Fruit fly (Drosophila melanogaster) whole organism, adult: Measurements from ENCODE around the gene Myb.
A peak's percentile ranks its signal among the peaks of the same experiment; 100 is the strongest.

ENCODE experiments used
- CG11617 ChIP-seq: fragments of 200-800 bp; sonication (Bioruptor generic); optimal IDR thresholded peaks from 2 replicates; lab custom pipeline; 2017; ENCODE audit warnings: mild to moderate bottlenecking, missing biosample characterization, missing genetic modification reagents, missing genetic modification characterization
- CG12768 ChIP-seq: fragments of 200-800 bp; sonication (Bioruptor generic); optimal IDR thresholded peaks from 2 replicates; lab custom pipeline; 2017; ENCODE audit warnings: missing biosample characterization, missing genetic modification characterization, mild to moderate bottlenecking, moderate library complexity, missing genetic modification reagents
- CG14711 ChIP-seq: fragments of 200-800 bp; sonication (Bioruptor generic); optimal IDR thresholded peaks from 2 replicates; lab custom pipeline; 2018; ENCODE audit warnings: missing biosample characterization, mild to moderate bottlenecking, missing genetic modification characterization, moderate library complexity
- CG1620 ChIP-seq: fragments of 200-800 bp; sonication (Bioruptor generic); optimal IDR thresholded peaks from 2 replicates; lab custom pipeline; 2016; ENCODE audit warnings: missing biosample characterization, missing genetic modification characterization
- CG33017 ChIP-seq: fragments of 200-800 bp; sonication (Bioruptor generic); optimal IDR thresholded peaks from 2 replicates; lab custom pipeline; 2018; ENCODE audit warnings: missing biosample characterization, mild to moderate bottlenecking, missing genetic modification characterization, moderate library complexity
- CG5204 ChIP-seq: fragments of 200-800 bp; sonication (Bioruptor generic); optimal IDR thresholded peaks from 2 replicates; lab custom pipeline; 2016; ENCODE audit warnings: missing biosample characterization, missing genetic modification characterization
- CG7045 ChIP-seq: fragments of 200-800 bp; sonication (Bioruptor generic); optimal IDR thresholded peaks from 2 replicates; lab custom pipeline; 2017; ENCODE audit warnings: missing biosample characterization, mild to moderate bottlenecking, missing genetic modification characterization
- CG7101 ChIP-seq: fragments of 200-800 bp; sonication (Bioruptor generic); optimal IDR thresholded peaks from 2 replicates; lab custom pipeline; 2018; ENCODE audit warnings: missing biosample characterization, mild to moderate bottlenecking, missing genetic modification characterization, moderate library complexity
- Clk ChIP-seq: fragments of 200-800 bp; sonication (Bioruptor generic); optimal IDR thresholded peaks from 2 replicates; lab custom pipeline; 2017; ENCODE audit warnings: missing biosample characterization, missing genetic modification characterization
- Crg-1 ChIP-seq: fragments of 200-800 bp; sonication (Bioruptor generic); optimal IDR thresholded peaks from 2 replicates; lab custom pipeline; 2016; ENCODE audit warnings: missing biosample characterization, missing genetic modification characterization
- Hr96 ChIP-seq: fragments of 200-800 bp; sonication (Bioruptor generic); optimal IDR thresholded peaks from 2 replicates; lab custom pipeline; 2016; ENCODE audit warnings: missing biosample characterization, missing genetic modification characterization
- Mnt ChIP-seq: fragments of 200-800 bp; sonication (Bioruptor generic); optimal IDR thresholded peaks from 2 replicates; lab custom pipeline; 2016; ENCODE audit warnings: missing biosample characterization, mild to moderate bottlenecking, missing genetic modification characterization
- bab1 ChIP-seq: fragments of 200-800 bp; sonication (Bioruptor generic); optimal IDR thresholded peaks from 3 replicates; lab custom pipeline; 2019; ENCODE audit warnings: missing biosample characterization, mild to moderate bottlenecking, missing genetic modification characterization, moderate library complexity
- cic ChIP-seq: fragments of 200-800 bp; sonication (Bioruptor generic); optimal IDR thresholded peaks from 2 replicates; lab custom pipeline; 2017; ENCODE audit warnings: missing biosample characterization, mild to moderate bottlenecking, missing genetic modification characterization, moderate library complexity
- cnc ChIP-seq, 2 experiments: fragments of >200 bp; optimal IDR thresholded peaks; 2 replicates each; lab custom pipeline; 2017
- kay ChIP-seq: fragments of 200-800 bp; sonication (Bioruptor generic); peaks from one replicate; lab custom pipeline; 2016; ENCODE audit warnings: missing biosample characterization, missing genetic modification characterization, borderline replicate concordance
- ovo ChIP-seq: fragments of 200-800 bp; sonication (Bioruptor generic); optimal IDR thresholded peaks from 2 replicates; lab custom pipeline; 2016; ENCODE audit warnings: missing biosample characterization, missing genetic modification characterization
- pad ChIP-seq: fragments of 200-800 bp; sonication (Bioruptor generic); optimal IDR thresholded peaks from 3 replicates; lab custom pipeline; 2017; ENCODE audit warnings: missing biosample characterization, missing genetic modification characterization, mild to moderate bottlenecking, moderate library complexity, missing genetic modification reagents
- tj ChIP-seq: fragments of 200-800 bp; sonication (Bioruptor generic); optimal IDR thresholded peaks from 3 replicates; lab custom pipeline; 2017; ENCODE audit warnings: missing biosample characterization, mild to moderate bottlenecking, missing genetic modification characterization, moderate library complexity
- toe ChIP-seq: fragments of 200-800 bp; sonication (Bioruptor generic); optimal IDR thresholded peaks from 2 replicates; lab custom pipeline; 2016; ENCODE audit warnings: missing biosample characterization, missing genetic modification characterization

Myb gene

dm6 chrX:15811666-15812614 lies 45.7 kb downstream of the Myb start:
- TF ChIP-seq ovo (GFP tag; lab: Kevin White, UChicago) (no peak), pad (GFP tag; lab: Kevin White, UChicago) (peak; percentile 1), toe (GFP tag; lab: Kevin White, UChicago) (no peak), CG1620 (GFP tag; lab: Kevin White, UChicago) (no peak), CG14711 (tag; lab: Kevin White, UChicago) (peak; percentile 65), CG7045 (GFP tag; lab: Kevin White, UChicago) (no peak), kay (peak; percentile 80), Hr96 (GFP tag; lab: Kevin White, UChicago) (no peak), CG5204 (no peak), cnc (optimal IDR thresholded peaks at IDR 0.05; lab: Kevin White, UChicago) (no peak), Clk (GFP tag; lab: Kevin White, UChicago) (no peak), tj (GFP tag; lab: Kevin White, UChicago) (peak; percentile 82), CG7101 (tag; lab: Kevin White, UChicago) (peak; percentile 27), Mnt (GFP tag; lab: Kevin White, UChicago) (peak; percentile 20), CG33017 (tag; lab: Kevin White, UChicago) (no peak), Crg-1 (no peak), CG12768 (GFP tag; lab: Kevin White, UChicago) (peak; percentile 3), bab1 (peak; percentile 78), cic (GFP tag; lab: Kevin White, UChicago) (peak; percentile 61), CG11617 (peak; percentile 44)

dm6 chrX:15809255-15809654 lies 48.4 kb downstream of the Myb start, which contains the start of gene CG8509:
CG8509 (plus strand) TSS chrX:15809555.
- TF ChIP-seq ovo (GFP tag; lab: Kevin White, UChicago) (no peak), CG14711 (tag; lab: Kevin White, UChicago) (no peak), toe (GFP tag; lab: Kevin White, UChicago) (no peak), kay (no peak)

- TF ChIP-seq CG12768 (GFP tag; lab: Kevin White, UChicago) (no peak), cic (GFP tag; lab: Kevin White, UChicago) (no peak), bab1 (no peak), CG7045 (GFP tag; lab: Kevin White, UChicago) (no peak), cnc (optimal IDR thresholded peaks at IDR 0.05; lab: Kevin White, UChicago) (no peak), Clk (GFP tag; lab: Kevin White, UChicago) (no peak), CG33017 (tag; lab: Kevin White, UChicago) (no peak), tj (GFP tag; lab: Kevin White, UChicago) (no peak), CG11617 (no peak), CG14711 (tag; lab: Kevin White, UChicago) (no peak), pad (GFP tag; lab: Kevin White, UChicago) (no peak), ovo (GFP tag; lab: Kevin White, UChicago) (no peak), kay (no peak), CG1620 (GFP tag; lab: Kevin White, UChicago) (no peak), toe (GFP tag; lab: Kevin White, UChicago) (no peak), CG7101 (tag; lab: Kevin White, UChicago) (no peak)
Measured at dm6 chrX:15807915-15808314, 49.7 kb downstream of the Myb start.

- TF ChIP-seq CG11617: no peak
- no peak for TF ChIP-seq CG1620 (GFP tag; lab: Kevin White, UChicago)
- peak; percentile 42 for TF ChIP-seq pad (GFP tag; lab: Kevin White, UChicago)
- TF ChIP-seq tj (GFP tag; lab: Kevin White, UChicago): peak; percentile 42
- no peak for TF ChIP-seq CG7045 (GFP tag; lab: Kevin White, UChicago)
- no peak for TF ChIP-seq Crg-1
- TF ChIP-seq ovo (GFP tag; lab: Kevin White, UChicago): no peak
- TF ChIP-seq CG7101 (tag; lab: Kevin White, UChicago): no peak
Measured at dm6 chrX:15805523-15805922, 52.1 kb downstream of the Myb start.
